Fruit fly (Drosophila melanogaster): ENCODE results near the gene crq.

The crq gene

dm6 chr2L:430820-431628, 21.8 kb downstream of the crq start, which contains the start of gene ex (continued):
- TF ChIP-seq CG11294 (GFP tag; IDR thresholded peaks at IDR 0.05) (no peak), pdm3 (GFP tag; optimal IDR thresholded peaks at IDR 0.05) (peak; percentile 17), fd85E (GFP tag; optimal IDR thresholded peaks at IDR 0.05) (no peak), Eip75B (GFP tag; optimal IDR thresholded peaks at IDR 0.05) (no peak), Smox (GFP tag; optimal IDR thresholded peaks at IDR 0.05) (no peak), esn (GFP tag; optimal IDR thresholded peaks at IDR 0.05) (peak; percentile 11), Hr4 (GFP tag; optimal IDR thresholded peaks at IDR 0.05) (no peak), Hr38 (GFP tag; optimal IDR thresholded peaks at IDR 0.05) (no peak), Blimp-1 (GFP tag; optimal IDR thresholded peaks at IDR 0.05) (no peak), fkh (GFP tag; optimal IDR thresholded peaks at IDR 0.05) (peak; percentile 99), CG3032 (tag; optimal IDR thresholded peaks at IDR 0.05) (peak; percentile 43), CG31627 (GFP tag; optimal IDR thresholded peaks at IDR 0.05) (no peak), CG7368 (GFP tag; optimal IDR thresholded peaks at IDR 0.05) (no peak), Eip78C (GFP tag) (peak; percentile 88), dac (GFP tag; optimal IDR thresholded peaks at IDR 0.05) (no peak), Sox102F (GFP tag; optimal IDR thresholded peaks at IDR 0.05) (no peak), Ets21C (GFP tag; optimal IDR thresholded peaks at IDR 0.05) (no peak), cyc (GFP tag; optimal IDR thresholded peaks at IDR 0.05) (no peak), CG8632 (GFP tag; optimal IDR thresholded peaks at IDR 0.05) (peak; percentile 39), CG9139 (GFP tag; optimal IDR thresholded peaks at IDR 0.05) (peak; percentile 78), CG16779 (tag; optimal IDR thresholded peaks at IDR 0.05) (peak; percentile 40), net (GFP tag; optimal IDR thresholded peaks at IDR 0.05) (peak; percentile 33), CG11902 (GFP tag; optimal IDR thresholded peaks at IDR 0.05) (no peak), CG1621 (tag; optimal IDR thresholded peaks at IDR 0.05) (peak; percentile 65), Eip93F (GFP tag; optimal IDR thresholded peaks at IDR 0.05) (no peak), Gug (GFP tag; IDR thresholded peaks at IDR 0.05) (no peak), dsx (GFP tag; optimal IDR thresholded peaks at IDR 0.05; ENCODE audit: poor library complexity, severe bottlenecking) (peak; percentile 86), CG3919 (GFP tag; optimal IDR thresholded peaks at IDR 0.05) (peak; percentile 38), CG6854 (GFP tag; optimal IDR thresholded peaks at IDR 0.05) (peak; percentile 60), vri (GFP tag; optimal IDR thresholded peaks at IDR 0.05) (peak; percentile 41), topi (GFP tag; optimal IDR thresholded peaks at IDR 0.05) (no peak), CG6808 (GFP tag; optimal IDR thresholded peaks at IDR 0.05) (peak; percentile 66), Ets96B (tag; optimal IDR thresholded peaks at IDR 0.05) (peak; percentile 46), CG8319 (GFP tag; optimal IDR thresholded peaks at IDR 0.05) (no peak), eg (GFP tag; IDR thresholded peaks at IDR 0.05) (peak; percentile 72; the same call in 2 of the 3 replicates), svp (GFP tag) (peak; percentile 77), CG6276 (GFP tag; optimal IDR thresholded peaks at IDR 0.05) (peak; percentile 67)

dm6 chr2L:429680-430484, 22.9 kb downstream of the crq start:
- peak; percentile 96 for TF ChIP-seq Eip78C (GFP tag)
- TF ChIP-seq pdm3 (GFP tag; optimal IDR thresholded peaks at IDR 0.05) = peak; percentile 90
- TF ChIP-seq CG31627 (GFP tag; optimal IDR thresholded peaks at IDR 0.05) = peak; percentile 95
- TF ChIP-seq dac (GFP tag; optimal IDR thresholded peaks at IDR 0.05) = no peak
- peak; percentile 71 for TF ChIP-seq spab (GFP tag; optimal IDR thresholded peaks at IDR 0.05)
- peak; percentile 22 for TF ChIP-seq CG4318 (GFP tag; optimal IDR thresholded peaks at IDR 0.05)
- peak; percentile 23 to 62 for TF ChIP-seq ss (GFP tag; optimal IDR thresholded peaks at IDR 0.05)
- peak; percentile 80 for TF ChIP-seq Blimp-1 (GFP tag; optimal IDR thresholded peaks at IDR 0.05)
- peak; percentile 90 for TF ChIP-seq CG3919 (GFP tag; optimal IDR thresholded peaks at IDR 0.05)
- TF ChIP-seq Smox (GFP tag; optimal IDR thresholded peaks at IDR 0.05) = peak; percentile 93
- peak; percentile 42 for TF ChIP-seq CG6276 (GFP tag; optimal IDR thresholded peaks at IDR 0.05)
- peak; percentile 90 for TF ChIP-seq CG6792 (GFP tag; optimal IDR thresholded peaks at IDR 0.05)
- TF ChIP-seq Ets96B (tag; optimal IDR thresholded peaks at IDR 0.05) = peak; percentile 80
- peak; percentile 93 for TF ChIP-seq vri (GFP tag; optimal IDR thresholded peaks at IDR 0.05)
- peak; percentile 96 for TF ChIP-seq esn (GFP tag; optimal IDR thresholded peaks at IDR 0.05)
- peak; percentile 83 for TF ChIP-seq CG3032 (tag; optimal IDR thresholded peaks at IDR 0.05)
- peak; percentile 89 for TF ChIP-seq CG6163 (GFP tag; IDR thresholded peaks at IDR 0.05)
- peak; percentile 87 for TF ChIP-seq OdsH (GFP tag; optimal IDR thresholded peaks at IDR 0.05)
- peak; percentile 53 for TF ChIP-seq eg (GFP tag; IDR thresholded peaks at IDR 0.05)
- TF ChIP-seq CG6854 (GFP tag; optimal IDR thresholded peaks at IDR 0.05) = peak; percentile 79
- peak; percentile 60 for TF ChIP-seq Hr4 (GFP tag; optimal IDR thresholded peaks at IDR 0.05)
- TF ChIP-seq fd59A (GFP tag; optimal IDR thresholded peaks at IDR 0.05) = peak; percentile 78
- peak; percentile 93 for TF ChIP-seq Ets21C (GFP tag; optimal IDR thresholded peaks at IDR 0.05)
- TF ChIP-seq CG15336 (GFP tag; IDR thresholded peaks at IDR 0.05) = peak; percentile 66; the same call in 1 of the 2 replicates
- TF ChIP-seq Sox15 (GFP tag; optimal IDR thresholded peaks at IDR 0.05) = peak; percentile 73

Measured in whole organism, prepupa.